Fruit fly (Drosophila melanogaster) whole organism, pupa: ENCODE data around the gene nAChRbeta1.

ENCODE experiments used
- CG10348 ChIP-seq: fragments of 200-800 bp; sonication (Bioruptor generic); IDR thresholded peaks from 2 replicates; pipeline ENCODE4 v1.3.6; 2022; ENCODE audit warnings: missing biosample characterization, missing genetic modification characterization
- CG12605 ChIP-seq: fragments of 200-800 bp; sonication (Bioruptor generic); IDR thresholded peaks from 2 replicates; pipeline ENCODE4 v1.3.6; 2022; ENCODE audit warnings: missing biosample characterization, missing genetic modification characterization
- CG13204 ChIP-seq: fragments of 200-800 bp; sonication (Bioruptor generic); optimal IDR thresholded peaks from 2 replicates; lab custom pipeline; 2018; ENCODE audit warnings: missing biosample characterization, mild to moderate bottlenecking, missing genetic modification characterization, moderate library complexity
- CG14655 ChIP-seq: fragments of 200-800 bp; sonication (Bioruptor generic); optimal IDR thresholded peaks from 3 replicates; lab custom pipeline; 2017; ENCODE audit warnings: mild to moderate bottlenecking, missing biosample characterization, missing genetic modification reagents, missing genetic modification characterization
- CG15710 ChIP-seq: fragments of 200-800 bp; sonication (Bioruptor generic); optimal IDR thresholded peaks from 2 replicates; lab custom pipeline; 2018; ENCODE audit warnings: missing biosample characterization, mild to moderate bottlenecking, missing genetic modification characterization, moderate library complexity
- CG17806 ChIP-seq: fragments of 200-800 bp; sonication (Bioruptor generic); optimal IDR thresholded peaks from 2 replicates; lab custom pipeline; 2018; ENCODE audit warnings: missing biosample characterization, mild to moderate bottlenecking, missing genetic modification characterization, moderate library complexity
- CG32121 ChIP-seq: fragments of 200-800 bp; sonication (Bioruptor generic); IDR thresholded peaks from 2 replicates; pipeline ENCODE4 v1.3.6; 2022; ENCODE audit warnings: missing biosample characterization, missing genetic modification characterization
- CG34367 ChIP-seq: fragments of 200-800 bp; sonication (Bioruptor generic); optimal IDR thresholded peaks from 2 replicates; lab custom pipeline; 2018; ENCODE audit warnings: missing biosample characterization, mild to moderate bottlenecking, missing genetic modification characterization
- CG4496 ChIP-seq: fragments of 200-800 bp; sonication (Bioruptor generic); IDR thresholded peaks from 3 replicates; pipeline ENCODE4 v1.3.6; 2022; ENCODE audit warnings: missing biosample characterization, missing genetic modification characterization
- CG8159 ChIP-seq: fragments of 200-800 bp; sonication (Bioruptor generic); optimal IDR thresholded peaks from 3 replicates; lab custom pipeline; 2018; ENCODE audit warnings: missing biosample characterization, mild to moderate bottlenecking, missing genetic modification characterization, moderate library complexity
- CG8301 ChIP-seq: fragments of 200-800 bp; sonication (Bioruptor generic); optimal IDR thresholded peaks from 2 replicates; lab custom pipeline; 2018; ENCODE audit warnings: missing biosample characterization, mild to moderate bottlenecking, missing genetic modification characterization
- CG9948 ChIP-seq: fragments of 200-800 bp; sonication (Bioruptor generic); optimal IDR thresholded peaks from 2 replicates; lab custom pipeline; 2018; ENCODE audit warnings: missing biosample characterization, mild to moderate bottlenecking, missing genetic modification characterization, moderate library complexity
- D1 ChIP-seq: fragments of 200-800 bp; sonication (Bioruptor generic); optimal IDR thresholded peaks from 2 replicates; lab custom pipeline; 2018; ENCODE audit warnings: missing biosample characterization, mild to moderate bottlenecking, missing genetic modification characterization, moderate library complexity
- EcR ChIP-seq: fragments of 200-800 bp; sonication (Bioruptor generic); optimal IDR thresholded peaks from 3 replicates; lab custom pipeline; 2019; ENCODE audit warnings: missing biosample characterization, missing genetic modification characterization, mild to moderate bottlenecking, moderate library complexity, missing genetic modification reagents
- Ets98B ChIP-seq: fragments of 200-800 bp; sonication (Bioruptor generic); IDR thresholded peaks from 2 replicates; pipeline ENCODE4 v1.3.6; 2022; ENCODE audit warnings: missing biosample characterization, missing genetic modification characterization
- Pif1A ChIP-seq: fragments of 200-800 bp; sonication (Bioruptor generic); optimal IDR thresholded peaks from 3 replicates; lab custom pipeline; 2016; ENCODE audit warnings: missing biosample characterization, missing genetic modification characterization
- Pif1B ChIP-seq: fragments of 200-800 bp; sonication (Bioruptor generic); optimal IDR thresholded peaks from 3 replicates; lab custom pipeline; 2016; ENCODE audit warnings: missing biosample characterization, missing genetic modification characterization
- Snoo ChIP-seq: fragments of 200-800 bp; sonication (Bioruptor generic); optimal IDR thresholded peaks from 3 replicates; lab custom pipeline; 2017; ENCODE audit warnings: missing biosample characterization, mild to moderate bottlenecking, missing genetic modification characterization, inconsistent platforms
- fd96Ca ChIP-seq: fragments of 200-800 bp; sonication (Bioruptor generic); IDR thresholded peaks from 3 replicates; pipeline ENCODE4 v1.3.6; 2022; ENCODE audit warnings: missing biosample characterization, missing genetic modification characterization
- gl ChIP-seq: fragments of 200-800 bp; sonication (Bioruptor generic); optimal IDR thresholded peaks from 2 replicates; lab custom pipeline; 2018; ENCODE audit warnings: missing biosample characterization, mild to moderate bottlenecking, missing genetic modification characterization
- rn ChIP-seq: fragments of 200-800 bp; sonication (Bioruptor generic); IDR thresholded peaks from 2 replicates; pipeline ENCODE4 v1.3.6; 2022; ENCODE audit warnings: missing biosample characterization, missing genetic modification characterization

Gene nAChRbeta1

dm6 chr3L:4477656-4478254, 48.6 kb downstream of the nAChRbeta1 start:
- TF ChIP-seq CG15710 (tag; lab: Kevin White, UChicago) (no peak), fd96Ca (GFP tag; lab: Robert Waterston, UW) (no peak), rn (GFP tag; lab: Robert Waterston, UW) (no peak), D1 (tag; lab: Kevin White, UChicago) (no peak), CG8301 (tag; lab: Kevin White, UChicago) (no peak), CG32121 (GFP tag; lab: Robert Waterston, UW) (no peak), CG10348 (GFP tag; lab: Robert Waterston, UW) (no peak), CG13204 (GFP tag; lab: Kevin White, UChicago) (no peak), Pif1B (GFP tag; lab: Kevin White, UChicago) (no peak), Ets98B (GFP tag; lab: Robert Waterston, UW) (no peak), CG14655 (no peak), Snoo (tag; lab: Kevin White, UChicago) (no peak), CG17806 (no peak), CG4496 (GFP tag; lab: Robert Waterston, UW) (no peak), gl (tag; lab: Kevin White, UChicago) (no peak), CG9948 (tag; lab: Kevin White, UChicago) (no peak), CG34367 (tag; lab: Kevin White, UChicago) (no peak), Pif1A (no peak), CG8159 (tag; lab: Kevin White, UChicago) (no peak)
- TF ChIP-seq, all 21 proteins: peak for 0

- no peak for TF ChIP-seq EcR (GFP tag; lab: Kevin White, UChicago)
- no peak for TF ChIP-seq CG9948 (tag; lab: Kevin White, UChicago)
- no peak for TF ChIP-seq CG8301 (tag; lab: Kevin White, UChicago)
- no peak for TF ChIP-seq Snoo (tag; lab: Kevin White, UChicago)
- TF ChIP-seq Pif1B (GFP tag; lab: Kevin White, UChicago) = no peak
- no peak for TF ChIP-seq CG34367 (tag; lab: Kevin White, UChicago)
- TF ChIP-seq CG4496 (GFP tag; lab: Robert Waterston, UW) = no peak
- TF ChIP-seq CG14655 = no peak
Measured at dm6 chr3L:4479938-4480337, 50.8 kb downstream of the nAChRbeta1 start, which contains the start of gene CG7465. CG7465 (plus strand) TSS chr3L:4480283.

- TF ChIP-seq fd96Ca (GFP tag; lab: Robert Waterston, UW) (peak; percentile 52; the same call in 1 of the 3 replicates), CG34367 (tag; lab: Kevin White, UChicago) (no peak), CG4496 (GFP tag; lab: Robert Waterston, UW) (0 out of 3 replicates have a peak, but pooled peaks have one; percentile 13)
Measured at dm6 chr3L:4480764-4481163, 51.6 kb downstream of the nAChRbeta1 start.

- TF ChIP-seq gl (tag; lab: Kevin White, UChicago) (no peak), rn (GFP tag; lab: Robert Waterston, UW) (no peak), CG8301 (tag; lab: Kevin White, UChicago) (no peak), fd96Ca (GFP tag; lab: Robert Waterston, UW) (no peak), Ets98B (GFP tag; lab: Robert Waterston, UW) (no peak), CG32121 (GFP tag; lab: Robert Waterston, UW) (no peak), CG12605 (GFP tag; lab: Robert Waterston, UW) (no peak), CG8159 (tag; lab: Kevin White, UChicago) (no peak), EcR (GFP tag; lab: Kevin White, UChicago) (no peak)
Measured at dm6 chr3L:4482509-4482908, 53.4 kb downstream of the nAChRbeta1 start, which contains the start of gene CG11350. CG11350 (plus strand) TSS chr3L:4482809.

dm6 chr3L:4484623-4485022, 55.5 kb downstream of the nAChRbeta1 start:
- TF ChIP-seq CG15710 (tag; lab: Kevin White, UChicago) = no peak
- no peak for TF ChIP-seq CG9948 (tag; lab: Kevin White, UChicago)
- TF ChIP-seq EcR (GFP tag; lab: Kevin White, UChicago) = peak; percentile 63
- no peak for TF ChIP-seq CG12605 (GFP tag; lab: Robert Waterston, UW)
- TF ChIP-seq CG17806 = no peak
- TF ChIP-seq gl (tag; lab: Kevin White, UChicago) = no peak
- TF ChIP-seq CG34367 (tag; lab: Kevin White, UChicago) = no peak
- TF ChIP-seq fd96Ca (GFP tag; lab: Robert Waterston, UW) = no peak
